Worm (Caenorhabditis elegans): ENCODE results near the gene R01H2.4.

Gene R01H2.4

DNA sequence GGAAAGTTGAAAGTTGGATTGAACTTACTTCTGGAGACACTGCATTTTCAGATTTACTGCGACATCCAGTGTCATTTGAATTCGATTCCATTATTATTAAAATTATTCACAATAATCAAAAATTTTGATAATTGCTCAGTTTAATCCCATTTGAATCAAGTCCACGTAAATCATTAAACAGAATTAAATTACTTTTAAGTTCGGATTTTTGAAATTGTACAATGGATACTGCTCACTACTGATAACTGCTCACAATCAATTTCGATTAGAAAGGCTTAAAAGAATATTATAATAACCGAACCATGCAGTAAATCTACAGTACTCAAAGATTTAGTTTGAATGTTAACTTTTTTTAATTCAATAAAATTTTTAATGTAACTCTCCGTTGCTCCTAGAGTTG lies at the start of gene R01H2.4:
R01H2.4 (minus strand) TSS at position 101 of the 400 bp plus-strand sequence.
- TF ChIP-seq ceh-63 (GFP tag; optimal IDR thresholded peaks at IDR 0.05) (no peak), efl-1 (optimal IDR thresholded peaks at IDR 0.05) (no peak), efl-1 (GFP tag; optimal IDR thresholded peaks at IDR 0.05 in 1 of 2) (no peak), C16A3.4 (tag; optimal IDR thresholded peaks at IDR 0.05) (no peak), nhr-84 (tag; optimal IDR thresholded peaks at IDR 0.05) (no peak), aha-1 (tag; optimal IDR thresholded peaks at IDR 0.05) (no peak), nhr-47 (tag; optimal IDR thresholded peaks at IDR 0.05) (no peak), nhr-12 (tag; optimal IDR thresholded peaks at IDR 0.05) (no peak), vab-15 (tag; optimal IDR thresholded peaks at IDR 0.05) (no peak), hlh-17 (GFP tag; optimal IDR thresholded peaks at IDR 0.05; ENCODE audit: borderline replicate concordance) (no peak), mef-2 (tag; optimal IDR thresholded peaks at IDR 0.05) (no peak), ceh-88 (GFP tag; IDR thresholded peaks at IDR 0.05) (no peak), fos-1 (tag; optimal IDR thresholded peaks at IDR 0.05) (no peak)

DNA sequence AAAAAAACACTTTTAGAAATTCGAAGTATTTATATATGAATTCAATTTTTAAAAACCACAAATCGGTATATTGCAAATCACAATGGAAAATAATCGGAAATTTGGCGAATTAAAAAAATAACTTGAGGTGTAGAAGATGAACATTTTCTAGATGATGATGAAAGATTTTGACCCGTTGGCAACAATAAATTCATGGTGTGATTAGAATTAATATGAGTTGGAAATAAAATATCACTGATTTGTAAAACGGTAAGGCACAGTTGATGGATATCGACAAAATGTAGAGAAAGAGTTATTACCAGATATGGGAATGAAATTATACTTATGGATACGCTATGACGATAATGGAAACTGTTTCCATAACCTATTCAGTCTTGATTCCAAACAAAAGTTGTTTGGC lies 48.2 kb upstream of the R01H2.4 start:
- TF ChIP-seq skn-1 (tag; optimal IDR thresholded peaks at IDR 0.05) (no peak), nhr-76 (tag; optimal IDR thresholded peaks at IDR 0.05) (no peak), blmp-1 (tag; optimal IDR thresholded peaks at IDR 0.05) (no peak), nhr-47 (tag; optimal IDR thresholded peaks at IDR 0.05) (no peak), snu-23 (GFP tag; optimal IDR thresholded peaks at IDR 0.05) (no peak), mdl-1 (tag; optimal IDR thresholded peaks at IDR 0.05) (no peak), fkh-10 (GFP tag; optimal IDR thresholded peaks at IDR 0.05) (no peak), ceh-63 (GFP tag; optimal IDR thresholded peaks at IDR 0.05) (no peak), nhr-20 (tag; optimal IDR thresholded peaks at IDR 0.05) (no peak), pqm-1 (tag; optimal IDR thresholded peaks at IDR 0.05) (no peak), jun-1 (tag; optimal IDR thresholded peaks at IDR 0.05) (no peak), ztf-11 (tag; optimal IDR thresholded peaks at IDR 0.05) (no peak)

DNA sequence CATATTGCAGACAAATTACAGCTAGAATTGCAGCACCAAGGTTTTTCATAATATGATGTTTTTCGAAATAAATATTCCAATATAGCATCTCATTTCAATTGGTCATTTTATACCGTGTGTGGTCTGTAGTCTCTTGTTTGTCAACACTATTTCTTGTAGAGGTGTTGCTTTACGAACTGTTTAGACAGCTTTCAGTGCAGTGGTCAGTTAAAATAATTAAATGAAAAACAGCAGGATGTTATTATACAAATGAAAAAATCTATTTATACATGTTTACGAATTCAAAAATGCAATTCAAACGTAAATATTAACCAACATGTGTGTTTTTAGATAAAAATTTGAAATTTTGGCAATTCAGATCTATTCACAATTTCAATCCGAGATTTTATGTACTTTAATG lies 47.7 kb upstream of the R01H2.4 start, which contains the start of gene B0280.7:
B0280.7 (minus strand) TSS at position 101 of the 400 bp plus-strand sequence.
- TF ChIP-seq elt-3 (tag; optimal IDR thresholded peaks at IDR 0.05) (no peak), mdl-1 (tag; optimal IDR thresholded peaks at IDR 0.05) (no peak), lir-3 (tag; optimal IDR thresholded peaks at IDR 0.05; ENCODE audit: poor library complexity) (no peak), nhr-12 (tag; optimal IDR thresholded peaks at IDR 0.05) (no peak), aha-1 (tag; optimal IDR thresholded peaks at IDR 0.05) (no peak), ztf-4 (tag; optimal IDR thresholded peaks at IDR 0.05) (no peak), fkh-4 (tag; optimal IDR thresholded peaks at IDR 0.05; ENCODE audit: borderline replicate concordance) (no peak), tbx-2 (tag; optimal IDR thresholded peaks at IDR 0.05) (no peak), irx-1 (tag; optimal IDR thresholded peaks at IDR 0.05) (no peak), nhr-90 (tag; optimal IDR thresholded peaks at IDR 0.05; ENCODE audit: poor library complexity) (no peak), skn-1 (tag; optimal IDR thresholded peaks at IDR 0.05) (no peak), efl-1 (optimal IDR thresholded peaks at IDR 0.05) (no peak), efl-1 (GFP tag; optimal IDR thresholded peaks at IDR 0.05 in 1 of 2) (no peak), zag-1 (tag; optimal IDR thresholded peaks at IDR 0.05) (no peak), ceh-82 (tag; optimal IDR thresholded peaks at IDR 0.05) (no peak), sup-37 (GFP tag; optimal IDR thresholded peaks at IDR 0.05) (no peak), vab-15 (tag; optimal IDR thresholded peaks at IDR 0.05) (no peak), blmp-1 (tag; optimal IDR thresholded peaks at IDR 0.05) (no peak), efl-3 (GFP tag; optimal IDR thresholded peaks at IDR 0.05) (no peak), ama-1 (optimal IDR thresholded peaks at IDR 0.05) (no peak)

DNA sequence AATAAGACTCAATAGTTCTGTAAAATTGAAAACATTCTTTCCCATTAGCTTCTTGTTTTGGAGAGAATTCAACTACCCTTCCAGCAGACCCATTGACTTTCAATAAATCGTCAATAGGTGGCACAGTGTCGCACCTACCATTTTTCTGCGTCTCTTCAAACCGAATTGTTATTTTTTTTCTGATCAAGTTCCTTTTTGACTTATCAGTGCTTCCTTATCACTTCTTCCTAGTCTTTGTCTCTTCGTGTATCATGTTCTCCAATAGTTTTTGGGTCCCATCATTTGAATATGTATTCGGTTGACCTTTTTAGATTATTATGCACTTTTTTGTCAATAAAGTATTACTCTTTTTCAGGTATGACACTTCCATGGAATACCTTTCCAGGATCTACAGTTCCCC lies 43.9 kb upstream of the R01H2.4 start, which contains the start of gene odd-1:
odd-1 (plus strand) TSS at position 349 of the 400 bp plus-strand sequence.
- TF ChIP-seq elt-2 (tag; optimal IDR thresholded peaks at IDR 0.05) (peak; percentile 7), unc-62 (GFP tag; optimal IDR thresholded peaks at IDR 0.05) (no peak), mep-1 (tag; optimal IDR thresholded peaks at IDR 0.05) (no peak)
